Worm (Caenorhabditis elegans): ENCODE data around the gene C56G2.5.

DNA sequence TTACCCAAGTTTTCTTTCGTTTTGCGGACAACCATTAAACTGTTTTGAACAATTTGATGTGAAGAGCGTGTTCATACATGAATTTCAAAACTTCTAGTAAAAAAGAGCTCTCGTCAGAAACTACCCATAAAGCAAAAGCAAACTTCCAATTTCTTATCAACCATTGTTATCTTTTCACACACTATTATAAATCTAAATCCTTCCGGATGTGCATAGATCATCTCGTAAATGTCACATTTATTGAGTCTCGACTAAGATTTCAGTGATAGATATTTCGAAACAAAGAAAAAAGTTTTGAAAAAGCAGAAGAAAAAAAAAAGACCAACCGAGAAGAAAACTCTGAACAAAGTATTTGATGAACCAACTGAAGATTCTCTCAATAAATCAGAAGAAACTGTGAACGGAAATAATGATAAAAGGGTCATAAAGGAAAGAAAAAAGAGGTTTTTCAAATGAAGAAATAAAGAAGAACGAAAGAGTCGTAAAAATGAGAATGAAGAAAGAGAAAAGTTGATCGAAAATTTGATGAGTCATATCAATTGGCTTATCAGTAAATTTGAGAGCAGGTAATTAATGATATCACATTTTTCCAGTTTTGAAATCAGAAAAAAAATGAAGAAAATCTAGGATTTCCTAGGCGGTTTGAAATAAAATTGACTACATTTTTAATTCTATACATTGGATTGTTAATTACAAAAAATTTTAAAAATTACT, 33.4 kb downstream of the C56G2.5 start:
- TF ChIP-seq peb-1 (tag; optimal IDR thresholded peaks at IDR 0.05): no peak
- no peak for TF ChIP-seq nhr-237 (tag; optimal IDR thresholded peaks at IDR 0.05)
- no peak for TF ChIP-seq ztf-4 (tag; optimal IDR thresholded peaks at IDR 0.05)
- TF ChIP-seq nhr-77 (tag; optimal IDR thresholded peaks at IDR 0.05): no peak
- no peak for TF ChIP-seq unc-39 (tag; optimal IDR thresholded peaks at IDR 0.05)
- TF ChIP-seq unc-62 (GFP tag; optimal IDR thresholded peaks at IDR 0.05): no peak
- TF ChIP-seq ceh-16 (tag; optimal IDR thresholded peaks at IDR 0.05): no peak
- TF ChIP-seq Y55F3AM.14 (GFP tag; optimal IDR thresholded peaks at IDR 0.05): no peak
- no peak for TF ChIP-seq mdl-1 (tag; optimal IDR thresholded peaks at IDR 0.05)
- TF ChIP-seq elt-3 (tag; optimal IDR thresholded peaks at IDR 0.05): no peak
- no peak for TF ChIP-seq ztf-11 (tag; optimal IDR thresholded peaks at IDR 0.05)
- no peak for TF ChIP-seq egl-27 (tag; optimal IDR thresholded peaks at IDR 0.05)

Measured in whole organism, L2 larva.